Worm (Caenorhabditis elegans) whole organism, L4 larva: ENCODE results near the gene F10A3.4.

Source experiments
- D1046.2 ChIP-seq: fragments of 200-800 bp; sonication (Bioruptor generic); IDR thresholded peaks from 2 replicates; pipeline ENCODE4 v1.3.6; 2022; ENCODE audit warnings: missing genetic modification characterization, missing compliant biosample characterization
- F37D6.2 ChIP-seq: sonication (generic microtip); optimal IDR thresholded peaks from 2 replicates; lab custom pipeline; 2016; ENCODE audit warnings: mild to moderate bottlenecking, missing genetic modification characterization, missing compliant biosample characterization
- F44E2.7 ChIP-seq: fragments of 200-800 bp; sonication (Bioruptor generic); IDR thresholded peaks from 2 replicates; pipeline ENCODE4 v2.1.2; 2022; ENCODE audit warnings: missing genetic modification characterization, missing compliant biosample characterization
- F49E8.2 ChIP-seq: sonication (generic microtip); optimal IDR thresholded peaks from 2 replicates; lab custom pipeline; 2016; ENCODE audit warnings: missing compliant biosample characterization, mild to moderate bottlenecking, missing genetic modification characterization, borderline replicate concordance
- T26A8.4 ChIP-seq: fragments of 200-800 bp; sonication (Bioruptor generic); IDR thresholded peaks from 2 replicates; pipeline ENCODE4 v1.3.6; 2022; ENCODE audit warnings: missing genetic modification characterization, missing compliant biosample characterization
- Y5F2A.4 ChIP-seq: fragments of 200-800 bp; sonication (Bioruptor generic); optimal IDR thresholded peaks from 2 replicates; lab custom pipeline; 2018; ENCODE audit warnings: mild to moderate bottlenecking, missing genetic modification characterization, missing compliant biosample characterization
- Y75B8A.6 ChIP-seq: fragments of 200-800 bp; sonication (Bioruptor generic); IDR thresholded peaks from 2 replicates; pipeline ENCODE4 v1.3.6; 2022; ENCODE audit warnings: missing genetic modification reagents, missing genetic modification characterization, missing compliant biosample characterization
- aly-2 ChIP-seq: sonication (generic microtip); optimal IDR thresholded peaks from 2 replicates; lab custom pipeline; 2018; ENCODE audit warnings: missing biosample characterization, missing genetic modification characterization
- arid-1 ChIP-seq: fragments of 200-800 bp; sonication (Bioruptor generic); conservative IDR thresholded peaks from 2 replicates; pipeline ENCODE4 v1.3.6; 2022; ENCODE audit warnings: missing genetic modification reagents, missing genetic modification characterization, missing compliant biosample characterization
- attf-4 ChIP-seq: sonication (generic microtip); optimal IDR thresholded peaks from 3 replicates; lab custom pipeline; 2017; ENCODE audit warnings: missing biosample characterization, missing genetic modification characterization
- ceh-82 ChIP-seq: sonication (generic microtip); optimal IDR thresholded peaks from 2 replicates; lab custom pipeline; 2017; ENCODE audit warnings: missing biosample characterization, missing genetic modification characterization
- daf-16 ChIP-seq, 3 experiments: sonication (generic microtip); optimal IDR thresholded peaks; 2 replicates each; lab custom pipeline; 2016 to 2017; ENCODE audit warnings: missing genetic modification characterization in 3 of 3, missing genetic modification reagents in 3 of 3, mild to moderate bottlenecking in 2 of 3, missing compliant biosample characterization in 2 of 3, missing biosample characterization in 1 of 3, moderate library complexity in 1 of 3
- daf-8 ChIP-seq: fragments of 200-800 bp; sonication (Bioruptor generic); IDR thresholded peaks from 2 replicates; pipeline ENCODE4 v1.3.6; 2022; ENCODE audit warnings: missing genetic modification characterization, missing compliant biosample characterization
- dve-1 ChIP-seq: sonication (generic microtip); optimal IDR thresholded peaks from 2 replicates; lab custom pipeline; 2017; ENCODE audit warnings: antibody characterized with exemption, mild to moderate bottlenecking, missing genetic modification characterization, missing compliant biosample characterization; ENCODE audit not compliant: insufficient read depth
- egl-27 ChIP-seq: sonication (generic microtip); optimal IDR thresholded peaks from 3 replicates; lab custom pipeline; 2017; ENCODE audit warnings: missing biosample characterization, missing genetic modification reagents, missing genetic modification characterization
- egl-43 ChIP-seq: fragments of 200-800 bp; sonication (Bioruptor generic); IDR thresholded peaks from 2 replicates; pipeline ENCODE4 v1.3.6; 2022; ENCODE audit warnings: missing genetic modification reagents, missing genetic modification characterization, missing compliant biosample characterization
- fos-1 ChIP-seq: fragments of 150-350 bp; optimal IDR thresholded peaks from 2 replicates; lab custom pipeline; 2014; ENCODE audit warnings: missing biosample characterization, missing genetic modification characterization
- hif-1 ChIP-seq, 2 experiments: sonication (generic microtip); optimal IDR thresholded peaks; 2 replicates each; lab custom pipeline; 2016 to 2017; ENCODE audit warnings: missing compliant biosample characterization in 2 of 2, missing genetic modification characterization in 2 of 2, missing genetic modification reagents in 2 of 2, missing genotype in 2 of 2, mild to moderate bottlenecking in 1 of 2
- hlh-11 ChIP-seq: fragments of 200-800 bp; sonication (Bioruptor generic); optimal IDR thresholded peaks from 2 replicates; lab custom pipeline; 2018; ENCODE audit warnings: mild to moderate bottlenecking, missing genetic modification characterization, missing compliant biosample characterization
- hmg-1.1 ChIP-seq: fragments of 200-800 bp; sonication (Bioruptor generic); IDR thresholded peaks from 2 replicates; pipeline ENCODE4 v1.3.6; 2022; ENCODE audit warnings: missing genetic modification reagents, missing genetic modification characterization, missing compliant biosample characterization
- lim-7 ChIP-seq: fragments of 200-800 bp; sonication (Bioruptor generic); IDR thresholded peaks from 2 replicates; pipeline ENCODE4 v1.3.6; 2022; ENCODE audit warnings: missing genetic modification characterization, missing compliant biosample characterization
- lin-39 ChIP-seq: fragments of 150-350 bp; optimal IDR thresholded peaks from 2 replicates; lab custom pipeline; 2014; ENCODE audit warnings: missing biosample characterization, missing genetic modification reagents, missing genetic modification characterization
- lsy-2 ChIP-seq, 2 experiments: fragments of 150-350 bp in 1 of 2; sonication (generic microtip) in 1 of 2; optimal IDR thresholded peaks; 2 replicates each; lab custom pipeline; 2014 to 2017; ENCODE audit warnings: missing biosample characterization in 2 of 2, missing genetic modification characterization in 2 of 2
- madf-9 ChIP-seq: fragments of 200-800 bp; sonication (Bioruptor generic); conservative IDR thresholded peaks from 2 replicates; pipeline ENCODE4 v1.3.6; 2022; ENCODE audit warnings: missing genetic modification reagents, missing genetic modification characterization, missing compliant biosample characterization
- mes-2 ChIP-seq: sonication (generic microtip); optimal IDR thresholded peaks from 2 replicates; lab custom pipeline; 2016; ENCODE audit warnings: missing genotype, mild to moderate bottlenecking, missing genetic modification characterization, missing compliant biosample characterization; ENCODE audit not compliant: poor library complexity, severe bottlenecking
- mxl-2 ChIP-seq: fragments of 200-800 bp; sonication (Bioruptor generic); conservative IDR thresholded peaks from 2 replicates; pipeline ENCODE4 v1.3.6; 2022; ENCODE audit warnings: missing genetic modification reagents, missing genetic modification characterization, missing compliant biosample characterization
- mxl-3 ChIP-seq: fragments of 200-800 bp; sonication (Bioruptor generic); optimal IDR thresholded peaks from 2 replicates; lab custom pipeline; 2018; ENCODE audit warnings: mild to moderate bottlenecking, missing genetic modification characterization, missing compliant biosample characterization
- nhr-102 ChIP-seq: sonication (generic microtip); optimal IDR thresholded peaks from 2 replicates; lab custom pipeline; 2016; ENCODE audit warnings: mild to moderate bottlenecking, missing genetic modification characterization, moderate library complexity, missing compliant biosample characterization
- nhr-237 ChIP-seq: sonication (generic microtip); optimal IDR thresholded peaks from 2 replicates; lab custom pipeline; 2017; ENCODE audit warnings: missing biosample characterization, missing genetic modification characterization
- nhr-28 ChIP-seq: fragments of 150-350 bp; optimal IDR thresholded peaks from 2 replicates; lab custom pipeline; 2014; ENCODE audit warnings: missing biosample characterization, missing genetic modification characterization
- nhr-6 ChIP-seq: fragments of 150-350 bp; optimal IDR thresholded peaks from 2 replicates; lab custom pipeline; 2014; ENCODE audit warnings: missing biosample characterization, missing genetic modification characterization
- pha-4 ChIP-seq, 2 experiments: fragments of 150-350 bp in 1 of 2; fragments of 200-800 bp in 1 of 2; sonication (Bioruptor generic) in 1 of 2; IDR thresholded peaks in 1 of 2; optimal IDR thresholded peaks in 1 of 2; 2 replicates each; pipeline versions ENCODE4 v1.3.6 to Lab custom; 2014 to 2022; ENCODE audit warnings: missing genetic modification characterization in 2 of 2, missing genetic modification reagents in 2 of 2, missing biosample characterization in 1 of 2, missing compliant biosample characterization in 1 of 2
- php-3 ChIP-seq: fragments of 200-800 bp; sonication (Bioruptor generic); IDR thresholded peaks from 2 replicates; pipeline ENCODE4 v1.3.6; 2022; ENCODE audit warnings: missing genetic modification reagents, missing genetic modification characterization, missing compliant biosample characterization
- pqm-1 ChIP-seq: sonication (generic microtip); optimal IDR thresholded peaks from 2 replicates; lab custom pipeline; 2017; ENCODE audit warnings: missing biosample characterization, missing genetic modification characterization
- saeg-2 ChIP-seq: fragments of 200-800 bp; sonication (Bioruptor generic); IDR thresholded peaks from 2 replicates; pipeline ENCODE4 v1.3.6; 2022; ENCODE audit warnings: missing genetic modification reagents, missing genetic modification characterization, missing compliant biosample characterization
- sdz-12 ChIP-seq: fragments of 200-800 bp; sonication (Bioruptor generic); optimal IDR thresholded peaks from 2 replicates; lab custom pipeline; 2018; ENCODE audit warnings: mild to moderate bottlenecking, missing genetic modification characterization, missing compliant biosample characterization
- set-16 ChIP-seq: fragments of 200-800 bp; sonication (Bioruptor generic); IDR thresholded peaks from 2 replicates; pipeline ENCODE4 v1.3.6; 2022; ENCODE audit warnings: missing genetic modification reagents, missing genetic modification characterization, missing compliant biosample characterization
- skn-1 ChIP-seq: fragments of 150-350 bp; optimal IDR thresholded peaks from 2 replicates; lab custom pipeline; 2014; ENCODE audit warnings: missing biosample characterization, missing genetic modification characterization
- unc-130 ChIP-seq: sonication (generic microtip); optimal IDR thresholded peaks from 2 replicates; lab custom pipeline; 2016; ENCODE audit warnings: missing genetic modification reagents, missing genetic modification characterization, missing compliant biosample characterization
- unc-62 ChIP-seq, 3 experiments: fragments of 150-350 bp in 1 of 3; sonication (generic microtip); optimal IDR thresholded peaks in 2 of 3; peaks in 1 of 3; 1 replicate in 1 of 3; 2 replicates in 2 of 3; lab custom pipeline; 2014 to 2017; ENCODE audit warnings: missing biosample characterization in 3 of 3, missing genetic modification characterization in 3 of 3, missing genetic modification reagents in 3 of 3, missing genotype in 1 of 3
- zip-11 ChIP-seq: fragments of 200-800 bp; sonication (Bioruptor generic); IDR thresholded peaks from 2 replicates; pipeline ENCODE4 v1.3.6; 2022; ENCODE audit warnings: missing genetic modification characterization, missing compliant biosample characterization
- ztf-11 ChIP-seq: fragments of 150-350 bp; optimal IDR thresholded peaks from 2 replicates; lab custom pipeline; 2014; ENCODE audit warnings: missing biosample characterization, missing genetic modification characterization

F10A3.4 gene

ce11 chrV:16163719-16164118 is 14.8 kb downstream of the F10A3.4 start, which contains the start of gene F10A3.12:
Gene F10A3.12, plus strand, starts transcription at chrV:16164019.
- TF ChIP-seq attf-4: no peak
- TF ChIP-seq mes-2 (tag; lab: Kevin White, UChicago): no peak
- TF ChIP-seq fos-1 (tag; lab: Kevin White, UChicago): no peak
- no peak for TF ChIP-seq dve-1 (tag; lab: Kevin White, UChicago)
- no peak for TF ChIP-seq T26A8.4
- TF ChIP-seq pha-4 (GFP tag; IDR thresholded peaks at IDR 0.05; lab: Robert Waterston, UW): no peak
- no peak for TF ChIP-seq pha-4 (tag; optimal IDR thresholded peaks at IDR 0.05; lab: Kevin White, UChicago)
- no peak for TF ChIP-seq zip-11
- no peak for TF ChIP-seq nhr-6 (tag; lab: Kevin White, UChicago)
- TF ChIP-seq set-16 (GFP tag; lab: Robert Waterston, UW): no peak
- no peak for TF ChIP-seq sdz-12

- TF ChIP-seq egl-43 (GFP tag; lab: Robert Waterston, UW) (no peak), ceh-82 (no peak), madf-9 (GFP tag; lab: Robert Waterston, UW) (no peak), nhr-237 (no peak)
Measured at ce11 chrV:16165936-16166335, 17.0 kb downstream of the F10A3.4 start, which contains the start of gene str-108. Gene str-108, plus strand, starts transcription at chrV:16166236.

ce11 chrV:16169026-16169425 is 20.1 kb downstream of the F10A3.4 start, which contains the start of gene str-111:
Gene str-111, minus strand, starts transcription at chrV:16169126.
- TF ChIP-seq egl-43 (GFP tag; lab: Robert Waterston, UW) (no peak), egl-27 (no peak), F37D6.2 (no peak), saeg-2 (GFP tag; lab: Robert Waterston, UW) (no peak), D1046.2 (GFP tag; lab: Robert Waterston, UW) (no peak), hlh-11 (tag; lab: Kevin White, UChicago) (no peak)

- TF ChIP-seq hmg-1.1 (GFP tag; lab: Robert Waterston, UW): no peak
- peak in 1 of 2 experiments; percentile 41 for TF ChIP-seq unc-62 (GFP tag; optimal IDR thresholded peaks at IDR 0.05 in 1 of 2; lab: Kevin White, UChicago)
- no peak for TF ChIP-seq unc-62 (tag; optimal IDR thresholded peaks at IDR 0.05; lab: Kevin White, UChicago)
Measured at ce11 chrV:16171721-16172120, 22.8 kb downstream of the F10A3.4 start, which contains the start of gene K05D4.9. Gene K05D4.9, minus strand, starts transcription at chrV:16171821.

- TF ChIP-seq lsy-2 (tag; optimal IDR thresholded peaks at IDR 0.05; lab: Kevin White, UChicago): no peak
- no peak for TF ChIP-seq lim-7
- TF ChIP-seq skn-1 (tag; lab: Kevin White, UChicago): no peak
- TF ChIP-seq arid-1 (GFP tag; lab: Robert Waterston, UW): no peak
- TF ChIP-seq ztf-11 (tag; lab: Kevin White, UChicago): no peak
- TF ChIP-seq nhr-6 (tag; lab: Kevin White, UChicago): no peak
- no peak for TF ChIP-seq unc-130 (GFP tag; lab: Kevin White, UChicago)
- TF ChIP-seq Y5F2A.4 (GFP tag; lab: Kevin White, UChicago): no peak
- no peak for TF ChIP-seq pqm-1
- no peak for TF ChIP-seq mxl-2
- no peak for TF ChIP-seq Y75B8A.6
- no peak for TF ChIP-seq daf-8
Measured at ce11 chrV:16174109-16174508, 25.2 kb downstream of the F10A3.4 start.

- TF ChIP-seq nhr-28 (tag; lab: Kevin White, UChicago): peak; percentile 58
- peak; percentile 59 for TF ChIP-seq pqm-1
- no peak for TF ChIP-seq F49E8.2 (tag; lab: Kevin White, UChicago)
- TF ChIP-seq mxl-3 (GFP tag; lab: Kevin White, UChicago): no peak
- no peak for TF ChIP-seq F44E2.7
- TF ChIP-seq daf-16 (GFP tag; optimal IDR thresholded peaks at IDR 0.05; lab: Kevin White, UChicago): no peak
- peak; percentile 77 for TF ChIP-seq daf-16 (tag; optimal IDR thresholded peaks at IDR 0.05; lab: Kevin White, UChicago)
- TF ChIP-seq php-3 (GFP tag; lab: Robert Waterston, UW): peak; percentile 44; the same call in 1 of the 2 replicates
- TF ChIP-seq aly-2 (tag; lab: Kevin White, UChicago): no peak
- TF ChIP-seq lin-39 (tag; lab: Kevin White, UChicago): no peak
- no peak for TF ChIP-seq Y75B8A.6
- no peak for TF ChIP-seq T26A8.4
- TF ChIP-seq nhr-102 (tag; lab: Kevin White, UChicago): no peak
- TF ChIP-seq hif-1 (tag; optimal IDR thresholded peaks at IDR 0.05; lab: Kevin White, UChicago): no peak
Measured at ce11 chrV:16175227-16175626, 26.3 kb downstream of the F10A3.4 start.
